Worm (Caenorhabditis elegans) whole organism, midembryonic: ENCODE data around the gene ugt-46.

Experiments used
- T22C8.4 ChIP-seq: fragments of 200-800 bp; sonication (Bioruptor generic); IDR thresholded peaks from 2 replicates; pipeline ENCODE4 v1.3.6; 2022; ENCODE audit warnings: missing genetic modification characterization, missing compliant biosample characterization
- ref-1 ChIP-seq: fragments of 200-800 bp; sonication (Bioruptor generic); conservative IDR thresholded peaks from 2 replicates; pipeline ENCODE4 v1.3.6; 2022; ENCODE audit warnings: missing genetic modification reagents, missing genetic modification characterization, missing compliant biosample characterization
- ztf-29 ChIP-seq: fragments of 200-800 bp; sonication (Bioruptor generic); IDR thresholded peaks from 2 replicates; pipeline ENCODE4 v1.3.6; 2022; ENCODE audit warnings: missing genetic modification reagents, missing genetic modification characterization, missing compliant biosample characterization

DNA sequence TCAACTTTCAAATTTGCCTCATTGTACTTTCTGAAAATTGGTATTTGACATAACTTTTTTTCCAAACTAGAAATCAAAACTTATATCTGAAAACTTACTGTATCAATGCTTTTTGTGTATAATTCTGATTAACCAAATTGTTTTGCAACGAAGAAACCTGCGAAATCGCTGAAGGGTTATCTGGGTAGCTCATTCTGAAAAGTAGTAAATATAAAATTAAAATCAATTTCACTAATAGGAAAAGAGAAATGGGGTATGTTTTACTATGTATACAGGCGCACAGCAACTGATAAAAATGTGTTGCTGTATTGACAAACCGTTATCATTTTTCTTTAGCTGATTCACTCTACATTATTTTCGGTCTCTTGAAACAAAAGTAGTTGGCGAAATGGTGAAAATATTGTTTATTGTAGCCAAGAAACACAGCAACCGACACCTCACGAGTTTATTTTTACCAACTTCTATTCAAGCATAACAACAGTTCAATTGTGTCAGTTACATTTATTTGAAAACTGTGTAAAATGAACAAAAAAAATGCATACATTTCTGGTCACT, 21.2 kb upstream of the ugt-46 start, which contains the start of gene F57C12.2:
- TF ChIP-seq T22C8.4 (GFP tag; lab: Robert Waterston, UW) (no peak), ztf-29 (GFP tag; lab: Robert Waterston, UW) (no peak), ref-1 (no peak)
